Fruit fly (Drosophila melanogaster) whole organism, wandering third instar larva: ENCODE results near the gene CG3285.

ENCODE experiments used
- Abd-B ChIP-seq: fragments of >200 bp; optimal IDR thresholded peaks from 2 replicates; lab custom pipeline; 2017; ENCODE audit warnings: missing biosample characterization, missing genetic modification characterization
- CG32264 ChIP-seq: fragments of 200-800 bp; sonication (Bioruptor generic); optimal IDR thresholded peaks from 2 replicates; lab custom pipeline; 2016; ENCODE audit warnings: missing biosample characterization, missing genetic modification characterization
- CG9705 ChIP-seq: fragments of 200-800 bp; sonication (Bioruptor generic); optimal IDR thresholded peaks from 2 replicates; lab custom pipeline; 2018; ENCODE audit warnings: missing biosample characterization, mild to moderate bottlenecking, missing genetic modification characterization
- CrebA ChIP-seq: fragments of 200-800 bp; sonication (Bioruptor generic); optimal IDR thresholded peaks from 2 replicates; lab custom pipeline; 2016; ENCODE audit warnings: missing biosample characterization, mild to moderate bottlenecking, missing genetic modification characterization, borderline replicate concordance
- Dfd ChIP-seq: fragments of >200 bp; optimal IDR thresholded peaks from 2 replicates; lab custom pipeline; 2017; ENCODE audit warnings: missing biosample characterization, missing genetic modification characterization
- Dif ChIP-seq: fragments of 200-275, 200-300 bp; sonication (Bioruptor generic); optimal IDR thresholded peaks from 2 replicates; lab custom pipeline; 2018; ENCODE audit warnings: missing biosample characterization, missing genetic modification characterization; ENCODE audit not compliant: partially characterized antibody
- GATAd ChIP-seq: sonication (Bioruptor generic); optimal IDR thresholded peaks from 2 replicates; lab custom pipeline; 2016; ENCODE audit warnings: missing biosample characterization, missing genetic modification characterization
- HLH106 ChIP-seq: fragments of 200-800 bp; optimal IDR thresholded peaks from 3 replicates; lab custom pipeline; 2019; ENCODE audit warnings: missing biosample characterization, mild to moderate bottlenecking, missing genetic modification characterization, moderate library complexity
- Hnf4 ChIP-seq: fragments of 200-800 bp; sonication (Bioruptor generic); optimal IDR thresholded peaks from 2 replicates; lab custom pipeline; 2016; ENCODE audit warnings: missing biosample characterization, mild to moderate bottlenecking, missing genetic modification characterization
- Hr78 ChIP-seq: fragments of >200 bp; optimal IDR thresholded peaks from 2 replicates; lab custom pipeline; 2017; ENCODE audit warnings: missing biosample characterization, missing genetic modification characterization
- Hr83 ChIP-seq: fragments of 200-300 bp; sonication (Bioruptor generic); optimal IDR thresholded peaks from 2 replicates; lab custom pipeline; 2016; ENCODE audit warnings: missing biosample characterization, mild to moderate bottlenecking, missing genetic modification characterization, moderate library complexity; ENCODE audit not compliant: poor library complexity, severe bottlenecking
- Jra ChIP-seq: sonication (Bioruptor generic); optimal IDR thresholded peaks from 2 replicates; lab custom pipeline; 2016; ENCODE audit warnings: missing biosample characterization, missing genetic modification characterization
- Mio ChIP-seq: sonication (Bioruptor generic); optimal IDR thresholded peaks from 2 replicates; lab custom pipeline; 2016; ENCODE audit warnings: missing biosample characterization, missing genetic modification characterization
- Myc ChIP-seq: fragments of >200 bp; optimal IDR thresholded peaks from 2 replicates; lab custom pipeline; 2017
- N ChIP-seq: fragments of >200 bp; optimal IDR thresholded peaks from 2 replicates; lab custom pipeline; 2018; ENCODE audit warnings: missing biosample characterization, missing external identifiers, missing genetic modification characterization
- OdsH ChIP-seq: fragments of 200-800 bp; sonication (Bioruptor generic); optimal IDR thresholded peaks from 2 replicates; lab custom pipeline; 2016; ENCODE audit warnings: missing biosample characterization, mild to moderate bottlenecking, missing genetic modification characterization
- Rel ChIP-seq, 2 experiments: fragments of 200-800 bp; sonication (Bioruptor generic) in 1 of 2; optimal IDR thresholded peaks; 2 replicates in 1 of 2; 3 replicates in 1 of 2; lab custom pipeline; 2016 to 2019; ENCODE audit warnings: mild to moderate bottlenecking in 2 of 2, missing biosample characterization in 2 of 2, missing genetic modification characterization in 2 of 2, moderate library complexity in 1 of 2
- Sp1 ChIP-seq: fragments of 200-800 bp; sonication (Bioruptor generic); optimal IDR thresholded peaks from 3 replicates; lab custom pipeline; 2019; ENCODE audit warnings: missing biosample characterization, mild to moderate bottlenecking, missing genetic modification characterization, moderate library complexity
- Vsx2 ChIP-seq: fragments of 200-300, 225-300 bp; sonication (Bioruptor generic); optimal IDR thresholded peaks from 2 replicates; lab custom pipeline; 2018; ENCODE audit warnings: missing biosample characterization, missing genetic modification characterization; ENCODE audit not compliant: partially characterized antibody
- br ChIP-seq: fragments of 200-800 bp; sonication (Bioruptor generic); optimal IDR thresholded peaks from 2 replicates; lab custom pipeline; 2016; ENCODE audit warnings: missing biosample characterization, missing genetic modification characterization
- brk ChIP-seq: fragments of 200-800 bp; sonication (Bioruptor generic); optimal IDR thresholded peaks from 2 replicates; lab custom pipeline; 2016; ENCODE audit warnings: missing biosample characterization, mild to moderate bottlenecking, missing genetic modification characterization
- dl ChIP-seq, 2 experiments: fragments of 175-275, 200-275 bp in 1 of 2; fragments of 200-275 bp in 1 of 2; sonication (Bioruptor generic); optimal IDR thresholded peaks; lab custom pipeline; 2018; ENCODE audit warnings: mild to moderate bottlenecking in 2 of 2, missing biosample characterization in 2 of 2, missing genetic modification characterization in 2 of 2, moderate library complexity in 2 of 2; ENCODE audit not compliant: partially characterized antibody in 2 of 2, insufficient read depth in 1 of 2
- dmrt93B ChIP-seq: fragments of 200-800 bp; sonication (Bioruptor generic); optimal IDR thresholded peaks from 2 replicates; lab custom pipeline; 2018; ENCODE audit warnings: missing biosample characterization, mild to moderate bottlenecking, missing genetic modification characterization
- dsf ChIP-seq: sonication (Bioruptor generic); optimal IDR thresholded peaks from 2 replicates; lab custom pipeline; 2016; ENCODE audit warnings: missing biosample characterization, missing genetic modification characterization, borderline replicate concordance
- ey ChIP-seq: fragments of 200-800 bp; sonication (Bioruptor generic); optimal IDR thresholded peaks from 2 replicates; lab custom pipeline; 2016; ENCODE audit warnings: missing biosample characterization, missing genetic modification characterization
- foxo ChIP-seq, 2 experiments: fragments of 200-800 bp; sonication (Bioruptor generic); optimal IDR thresholded peaks; 2 replicates in 1 of 2; 3 replicates in 1 of 2; lab custom pipeline; 2016 to 2017; ENCODE audit warnings: missing biosample characterization in 2 of 2, missing genetic modification characterization in 2 of 2
- fru ChIP-seq: fragments of 200-800 bp; sonication (Bioruptor generic); optimal IDR thresholded peaks from 3 replicates; lab custom pipeline; 2016; ENCODE audit warnings: missing biosample characterization, mild to moderate bottlenecking, missing genetic modification characterization
- h ChIP-seq: fragments of 200-800 bp; sonication (Bioruptor generic); optimal IDR thresholded peaks from 3 replicates; lab custom pipeline; 2016; ENCODE audit warnings: missing biosample characterization, mild to moderate bottlenecking, missing genetic modification characterization
- jim ChIP-seq: fragments of 175-275, 200-325 bp; sonication (Bioruptor generic); optimal IDR thresholded peaks from 2 replicates; lab custom pipeline; 2016; ENCODE audit warnings: missing biosample characterization, mild to moderate bottlenecking, missing genetic modification characterization
- lola ChIP-seq: fragments of >200 bp; optimal IDR thresholded peaks from 2 replicates; lab custom pipeline; 2017; ENCODE audit warnings: missing biosample characterization, missing genetic modification characterization
- pan ChIP-seq: fragments of >200 bp; optimal IDR thresholded peaks from 2 replicates; lab custom pipeline; 2017
- psq ChIP-seq: fragments of 200-800 bp; sonication (Bioruptor generic); optimal IDR thresholded peaks from 3 replicates; lab custom pipeline; 2017; ENCODE audit warnings: missing biosample characterization, mild to moderate bottlenecking, missing genetic modification characterization, moderate library complexity
- rgr ChIP-seq: fragments of 200-800 bp; sonication (Bioruptor generic); optimal IDR thresholded peaks from 3 replicates; lab custom pipeline; 2016; ENCODE audit warnings: missing biosample characterization, mild to moderate bottlenecking, missing genetic modification characterization
- sage ChIP-seq: fragments of 200-800 bp; sonication (Bioruptor generic); optimal IDR thresholded peaks from 2 replicates; lab custom pipeline; 2016; ENCODE audit warnings: missing biosample characterization, mild to moderate bottlenecking, missing genetic modification characterization
- sv ChIP-seq: fragments of 200-800 bp; sonication (Bioruptor generic); optimal IDR thresholded peaks from 3 replicates; lab custom pipeline; 2016; ENCODE audit warnings: missing biosample characterization, missing genetic modification characterization
- tai ChIP-seq: sonication (Bioruptor generic); optimal IDR thresholded peaks from 2 replicates; lab custom pipeline; 2016; ENCODE audit warnings: missing biosample characterization, missing genetic modification characterization
- usp ChIP-seq: fragments of >200 bp; optimal IDR thresholded peaks from 2 replicates; lab custom pipeline; 2017; ENCODE audit warnings: missing biosample characterization, missing genetic modification characterization
- woc ChIP-seq: sonication (Bioruptor generic); optimal IDR thresholded peaks from 2 replicates; lab custom pipeline; 2016; ENCODE audit warnings: missing biosample characterization, mild to moderate bottlenecking, missing genetic modification characterization

Gene CG3285

DNA sequence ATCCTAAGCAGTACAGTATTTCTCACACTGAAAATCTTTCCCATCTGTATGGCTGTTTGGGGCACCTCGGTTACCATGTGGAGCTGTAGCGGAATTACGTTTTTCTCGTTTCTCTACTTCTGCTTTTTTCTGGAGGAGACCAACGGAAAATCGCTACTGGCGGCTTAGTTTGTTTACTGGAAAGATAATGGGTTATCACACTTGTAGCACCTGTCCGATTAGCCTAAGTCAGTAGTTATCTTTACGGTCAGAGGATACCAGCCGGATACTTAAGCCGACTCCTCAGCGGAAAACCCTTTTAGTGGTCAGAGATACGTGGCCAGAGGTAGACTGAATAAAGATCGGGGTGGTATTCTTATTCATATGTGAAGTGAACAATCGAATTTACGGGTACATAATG lies 1.8 kb downstream of the CG3285 start, which contains the start of gene CG15408:
CG15408 (plus strand) TSS at position 301 of the 400 bp plus-strand sequence.
- no peak for TF ChIP-seq Hr83
- TF ChIP-seq rgr = no peak
- no peak for TF ChIP-seq usp (GFP tag; lab: Kevin White, UChicago)
- no peak for TF ChIP-seq foxo (GFP tag; optimal IDR thresholded peaks at IDR 0.05; lab: Kevin White, UChicago)
- no peak for TF ChIP-seq dmrt93B
- TF ChIP-seq Myc (lab: Kevin White, UChicago) = no peak
- no peak for TF ChIP-seq CrebA (GFP tag; lab: Kevin White, UChicago)
- TF ChIP-seq jim = no peak
- TF ChIP-seq Hr78 = no peak
- TF ChIP-seq dl (GFP tag; optimal IDR thresholded peaks at IDR 0.05; lab: Kevin White, UChicago; ENCODE audit: insufficient read depth in 1 of 2, partially characterized antibody in 2 of 2) = no peak
- no peak for TF ChIP-seq pan
- no peak for TF ChIP-seq sv

DNA sequence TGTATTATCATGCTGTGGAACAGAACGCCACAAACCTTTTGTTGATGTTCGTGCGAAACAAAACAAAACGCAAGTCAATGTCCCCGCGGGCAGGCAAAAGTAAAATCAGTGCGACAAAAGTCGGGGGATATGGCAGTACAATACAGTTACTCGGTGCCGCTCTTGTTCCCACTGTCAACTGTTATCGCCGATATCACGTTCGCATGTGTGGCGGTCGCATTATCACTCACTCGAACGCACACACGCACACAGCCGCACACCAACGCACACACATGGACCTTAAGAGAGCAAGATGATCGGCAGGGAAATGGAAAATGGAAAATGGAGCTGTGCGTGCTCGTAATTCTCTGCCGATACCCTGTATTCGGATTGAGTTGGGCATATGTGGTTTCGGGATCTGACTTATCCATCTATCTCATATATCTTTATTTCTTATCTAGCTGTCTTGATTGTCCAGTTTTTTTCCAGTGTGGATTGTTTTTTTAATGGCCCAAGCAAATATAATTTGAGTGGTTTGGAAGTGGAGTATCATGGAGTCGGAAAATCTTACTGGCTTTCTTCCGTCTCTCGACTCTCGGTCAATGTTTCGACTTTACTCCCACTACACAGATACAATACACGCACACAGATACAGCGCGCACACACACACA lies 8.0 kb downstream of the CG3285 start:
- TF ChIP-seq usp (GFP tag; lab: Kevin White, UChicago) (no peak), Mio (GFP tag; lab: Kevin White, UChicago) (no peak), rgr (peak; percentile 35), sage (peak; percentile 36), dsf (no peak), Jra (GFP tag; lab: Kevin White, UChicago) (no peak), Dif (GFP tag; lab: Kevin White, UChicago) (no peak), Abd-B (no peak), N (GFP tag; lab: Kevin White, UChicago) (no peak), pan (no peak), sv (peak; percentile 21), GATAd (no peak), Sp1 (GFP tag; lab: Kevin White, UChicago) (no peak), jim (no peak), Vsx2 (GFP tag; lab: Kevin White, UChicago) (no peak), dmrt93B (peak; percentile 28), CrebA (GFP tag; lab: Kevin White, UChicago) (peak; percentile 29), Hr78 (no peak), br (GFP tag; lab: Kevin White, UChicago) (peak; percentile 67), Myc (lab: Kevin White, UChicago) (no peak), h (GFP tag; lab: Kevin White, UChicago) (peak; percentile 30), Hr83 (peak; percentile 49), woc (GFP tag; lab: Kevin White, UChicago) (no peak), ey (GFP tag; lab: Kevin White, UChicago) (peak; percentile 54), foxo (GFP tag; optimal IDR thresholded peaks at IDR 0.05; lab: Kevin White, UChicago) (peak in 1 of 2 experiments; percentile 61), Hnf4 (GFP tag; lab: Kevin White, UChicago) (peak; percentile 39), lola (GFP tag; lab: Kevin White, UChicago) (no peak), tai (GFP tag; lab: Kevin White, UChicago) (no peak), CG9705 (GFP tag; lab: Kevin White, UChicago) (no peak), Rel (GFP tag; optimal IDR thresholded peaks at IDR 0.05; lab: Kevin White, UChicago) (no peak), Rel (tag; optimal IDR thresholded peaks at IDR 0.05; lab: Kevin White, UChicago) (peak; percentile 83), brk (GFP tag; lab: Kevin White, UChicago) (no peak), fru (GFP tag; lab: Kevin White, UChicago) (peak; percentile 18), OdsH (GFP tag; lab: Kevin White, UChicago) (peak; percentile 36), psq (GFP tag; lab: Kevin White, UChicago) (peak; percentile 17), HLH106 (peak; percentile 40), CG32264 (no peak), dl (GFP tag; optimal IDR thresholded peaks at IDR 0.05; lab: Kevin White, UChicago; ENCODE audit: insufficient read depth in 1 of 2, partially characterized antibody in 2 of 2) (no peak), Dfd (GFP tag; lab: Kevin White, UChicago) (no peak)
